Fruit fly (Drosophila melanogaster) whole organism: ENCODE measurements around the gene CG43181.

Experiments
- CG8478 ChIP-seq: fragments of >200 bp; optimal IDR thresholded peaks from 2 replicates; lab custom pipeline; 2018; ENCODE audit warnings: inconsistent platforms
- usp ChIP-seq: fragments of >200 bp; optimal IDR thresholded peaks from 2 replicates; lab custom pipeline; 2017; ENCODE audit warnings: missing biosample characterization, missing genetic modification characterization, mixed read lengths

DNA sequence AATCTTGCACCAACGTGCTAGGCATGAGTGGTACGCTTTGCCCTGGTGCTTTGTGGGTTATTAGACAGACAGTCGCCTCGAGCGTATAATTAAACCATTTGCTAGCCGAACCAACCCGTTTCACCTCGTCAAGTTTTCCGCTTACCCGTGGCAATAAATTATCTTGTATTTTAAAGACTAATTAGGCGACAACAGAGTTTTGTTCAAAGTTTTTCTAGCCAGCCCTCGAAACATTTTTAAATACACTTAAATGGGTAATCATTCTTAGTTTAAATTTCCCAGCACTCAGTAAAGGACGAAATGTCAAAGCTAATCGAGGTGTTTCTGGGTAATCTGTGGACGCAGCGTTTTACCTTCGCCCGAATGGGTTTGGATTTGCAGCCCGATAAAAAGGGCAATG, 35.5 kb upstream of the CG43181 start, which contains the start of gene Or1a:
- TF ChIP-seq CG8478 (no peak), usp (no peak)
